Worm (Caenorhabditis elegans) whole organism, L2 larva: ENCODE data around the gene F40F11.3.

ENCODE experiments used
- C34F6.9 ChIP-seq: fragments of 150-350 bp; optimal IDR thresholded peaks from 2 replicates; lab custom pipeline; 2014; ENCODE audit warnings: missing biosample characterization, missing genetic modification characterization
- F13H6.1 ChIP-seq: sonication (generic microtip); optimal IDR thresholded peaks from 2 replicates; lab custom pipeline; 2016; ENCODE audit warnings: missing genetic modification characterization, missing compliant biosample characterization
- R02D3.7 ChIP-seq: fragments of 150-350 bp; optimal IDR thresholded peaks from 2 replicates; lab custom pipeline; 2014; ENCODE audit warnings: missing biosample characterization, missing genetic modification characterization
- ZK546.5 ChIP-seq: sonication (generic microtip); optimal IDR thresholded peaks from 2 replicates; lab custom pipeline; 2017; ENCODE audit warnings: missing biosample characterization, missing genetic modification characterization
- alr-1 ChIP-seq: fragments of 150-350 bp; optimal IDR thresholded peaks from 2 replicates; lab custom pipeline; 2014; ENCODE audit warnings: missing biosample characterization, missing genetic modification characterization
- aly-2 ChIP-seq: fragments of 150-350 bp; optimal IDR thresholded peaks from 2 replicates; lab custom pipeline; 2014; ENCODE audit warnings: missing biosample characterization, missing genetic modification characterization
- ama-1 ChIP-seq: fragments of 150-350 bp; optimal IDR thresholded peaks from 2 replicates; lab custom pipeline; 2018; ENCODE audit warnings: inconsistent platforms
- blmp-1 ChIP-seq: sonication (generic microtip); optimal IDR thresholded peaks from 2 replicates; lab custom pipeline; 2017; ENCODE audit warnings: missing genetic modification characterization, mild to moderate bottlenecking, missing compliant biosample characterization, antibody characterized with exemption, moderate library complexity; ENCODE audit not compliant: insufficient read depth
- ceh-16 ChIP-seq: fragments of 150-350 bp; optimal IDR thresholded peaks from 2 replicates; lab custom pipeline; 2014; ENCODE audit warnings: missing biosample characterization, missing genetic modification characterization
- ceh-82 ChIP-seq: fragments of 150-350 bp; optimal IDR thresholded peaks from 2 replicates; lab custom pipeline; 2014; ENCODE audit warnings: missing biosample characterization, missing genetic modification characterization
- crh-2 ChIP-seq: sonication (generic microtip); optimal IDR thresholded peaks from 2 replicates; lab custom pipeline; 2017; ENCODE audit warnings: missing biosample characterization, missing genetic modification characterization
- dmd-4 ChIP-seq: sonication (generic microtip); optimal IDR thresholded peaks from 2 replicates; lab custom pipeline; 2017; ENCODE audit warnings: missing biosample characterization, missing genetic modification characterization
- egl-27 ChIP-seq: sonication (generic microtip); optimal IDR thresholded peaks from 3 replicates; lab custom pipeline; 2017; ENCODE audit warnings: missing biosample characterization, missing genetic modification reagents, missing genetic modification characterization
- elt-1 ChIP-seq: fragments of 150-350 bp; optimal IDR thresholded peaks from 2 replicates; lab custom pipeline; 2014; ENCODE audit warnings: missing biosample characterization, missing genetic modification characterization
- elt-3 ChIP-seq: sonication (generic microtip); optimal IDR thresholded peaks from 2 replicates; lab custom pipeline; 2017; ENCODE audit warnings: missing biosample characterization, missing genetic modification characterization
- fos-1 ChIP-seq: fragments of 150-350 bp; optimal IDR thresholded peaks from 2 replicates; lab custom pipeline; 2014; ENCODE audit warnings: missing biosample characterization, missing genetic modification characterization
- gmeb-1 ChIP-seq: fragments of 150-350 bp; optimal IDR thresholded peaks from 2 replicates; lab custom pipeline; 2014; ENCODE audit warnings: missing biosample characterization, missing genetic modification characterization
- lin-11 ChIP-seq: fragments of 150-350 bp; sonication (generic microtip); optimal IDR thresholded peaks from 2 replicates; lab custom pipeline; 2014; ENCODE audit warnings: missing biosample characterization, missing genetic modification characterization, inconsistent platforms, mixed read lengths
- lin-13 ChIP-seq: fragments of 150-350 bp; optimal IDR thresholded peaks from 2 replicates; lab custom pipeline; 2014; ENCODE audit warnings: missing biosample characterization, missing genetic modification reagents, missing genetic modification characterization
- lin-39 ChIP-seq: fragments of 150-350 bp; optimal IDR thresholded peaks from 2 replicates; lab custom pipeline; 2014; ENCODE audit warnings: missing biosample characterization, missing genetic modification reagents, missing genetic modification characterization
- mab-5 ChIP-seq: fragments of 150-350 bp; optimal IDR thresholded peaks from 2 replicates; lab custom pipeline; 2014; ENCODE audit warnings: missing biosample characterization, missing genetic modification characterization
- mbf-1 ChIP-seq: sonication (generic microtip); optimal IDR thresholded peaks from 2 replicates; lab custom pipeline; 2017; ENCODE audit warnings: missing biosample characterization, missing genetic modification characterization
- mdl-1 ChIP-seq, 2 experiments: fragments of 150-350 bp in 1 of 2; sonication (generic microtip) in 1 of 2; optimal IDR thresholded peaks; 2 replicates each; lab custom pipeline; 2017; ENCODE audit warnings: missing biosample characterization in 2 of 2, missing genetic modification characterization in 2 of 2
- nhr-10 ChIP-seq: sonication (generic microtip); optimal IDR thresholded peaks from 2 replicates; lab custom pipeline; 2017; ENCODE audit warnings: missing biosample characterization, missing genetic modification characterization
- nhr-11 ChIP-seq: fragments of 150-350 bp; optimal IDR thresholded peaks from 2 replicates; lab custom pipeline; 2014; ENCODE audit warnings: missing biosample characterization, missing genetic modification characterization
- nhr-12 ChIP-seq: fragments of 150-350 bp; optimal IDR thresholded peaks from 2 replicates; lab custom pipeline; 2014; ENCODE audit warnings: missing biosample characterization, missing genetic modification characterization
- nhr-129 ChIP-seq: fragments of 150-350 bp; optimal IDR thresholded peaks from 2 replicates; lab custom pipeline; 2014; ENCODE audit warnings: missing biosample characterization, missing genetic modification characterization
- nhr-21 ChIP-seq: fragments of 150-350 bp; optimal IDR thresholded peaks from 2 replicates; lab custom pipeline; 2014; ENCODE audit warnings: missing biosample characterization, missing genetic modification characterization
- nhr-23 ChIP-seq: fragments of 150-350 bp; optimal IDR thresholded peaks from 2 replicates; lab custom pipeline; 2014; ENCODE audit warnings: missing biosample characterization, missing genetic modification reagents, missing genetic modification characterization
- nhr-237 ChIP-seq: fragments of 150-350 bp; optimal IDR thresholded peaks from 2 replicates; lab custom pipeline; 2014; ENCODE audit warnings: missing biosample characterization, missing genetic modification characterization
- nhr-25 ChIP-seq: fragments of 150-350 bp; sonication (generic microtip); optimal IDR thresholded peaks from 3 replicates; lab custom pipeline; 2014; ENCODE audit warnings: missing biosample characterization, missing genetic modification characterization
- nhr-77 ChIP-seq: fragments of 150-350 bp; optimal IDR thresholded peaks from 2 replicates; lab custom pipeline; 2014; ENCODE audit warnings: missing biosample characterization, missing genetic modification characterization
- peb-1 ChIP-seq: fragments of 150-350 bp; optimal IDR thresholded peaks from 2 replicates; lab custom pipeline; 2014; ENCODE audit warnings: missing biosample characterization, missing genetic modification characterization
- sem-4 ChIP-seq: fragments of 150-350 bp; optimal IDR thresholded peaks from 2 replicates; lab custom pipeline; 2014; ENCODE audit warnings: missing biosample characterization, missing genetic modification reagents, missing genetic modification characterization
- skn-1 ChIP-seq: sonication (generic microtip); optimal IDR thresholded peaks from 2 replicates; lab custom pipeline; 2017; ENCODE audit warnings: missing biosample characterization, missing genetic modification characterization
- sma-3 ChIP-seq: sonication (generic microtip); optimal IDR thresholded peaks from 2 replicates; lab custom pipeline; 2016; ENCODE audit warnings: missing genetic modification reagents, missing genetic modification characterization, missing compliant biosample characterization
- sma-9 ChIP-seq, 2 experiments: fragments of 150-350 bp in 1 of 2; sonication (generic microtip) in 1 of 2; optimal IDR thresholded peaks; 2 replicates each; lab custom pipeline; 2014 to 2016; ENCODE audit warnings: missing genetic modification characterization in 2 of 2, mild to moderate bottlenecking in 1 of 2, missing biosample characterization in 1 of 2, missing compliant biosample characterization in 1 of 2, missing genetic modification reagents in 1 of 2, moderate library complexity in 1 of 2
- snpc-4 ChIP-seq: fragments of 150-350 bp; optimal IDR thresholded peaks from 2 replicates; lab custom pipeline; 2014; ENCODE audit warnings: missing biosample characterization, missing genetic modification characterization
- unc-39 ChIP-seq: fragments of 150-350 bp; optimal IDR thresholded peaks from 2 replicates; lab custom pipeline; 2014; ENCODE audit warnings: missing biosample characterization, missing genetic modification characterization
- unc-55 ChIP-seq: fragments of 150-350 bp; sonication (generic microtip); optimal IDR thresholded peaks from 3 replicates; lab custom pipeline; 2014; ENCODE audit warnings: missing biosample characterization, missing genetic modification reagents, missing genetic modification characterization
- ztf-1 ChIP-seq: fragments of 200-800 bp; sonication (Bioruptor generic); conservative IDR thresholded peaks from 2 replicates; pipeline ENCODE4 v1.3.6; 2022; ENCODE audit warnings: missing genetic modification characterization, missing compliant biosample characterization
- ztf-11 ChIP-seq: sonication (generic microtip); optimal IDR thresholded peaks from 2 replicates; lab custom pipeline; 2017; ENCODE audit warnings: missing biosample characterization, missing genetic modification characterization
- ztf-4 ChIP-seq: fragments of 150-350 bp; optimal IDR thresholded peaks from 2 replicates; lab custom pipeline; 2014; ENCODE audit warnings: missing biosample characterization, missing genetic modification characterization

F40F11.3 gene

DNA sequence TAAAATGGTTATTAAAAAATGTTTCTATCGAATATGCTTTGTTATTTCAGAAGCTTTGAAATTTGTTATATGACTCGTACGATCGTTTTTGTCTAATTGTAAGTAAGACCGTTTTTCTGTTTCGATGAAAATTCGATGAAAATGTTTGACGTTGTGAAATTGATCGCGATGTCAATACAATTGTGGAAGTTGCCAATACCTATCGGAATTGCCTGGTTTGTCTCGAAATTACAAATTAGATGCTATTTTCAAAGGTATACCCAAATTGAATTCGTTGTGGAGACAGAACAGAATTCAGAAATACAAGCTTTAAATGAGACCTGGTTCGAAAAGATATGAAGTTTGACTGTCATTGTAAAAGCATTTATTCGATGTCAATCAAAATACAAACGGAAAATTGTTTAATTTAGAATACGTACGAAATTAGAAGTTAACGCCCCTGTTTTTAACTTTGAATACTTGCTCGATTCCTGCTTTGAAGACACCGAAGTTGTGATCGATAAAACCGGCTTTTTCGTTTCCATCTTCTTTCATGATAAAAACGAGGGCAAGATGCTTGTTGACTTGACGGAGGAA lies 9.6 kb upstream of the F40F11.3 start:
- TF ChIP-seq nhr-129 (tag; lab: Kevin White, UChicago) (no peak), R02D3.7 (tag; lab: Kevin White, UChicago) (no peak), F13H6.1 (tag; lab: Kevin White, UChicago) (no peak), ztf-4 (tag; lab: Kevin White, UChicago) (no peak), dmd-4 (tag; lab: Kevin White, UChicago) (no peak), gmeb-1 (tag; lab: Kevin White, UChicago) (no peak), ztf-1 (GFP tag; lab: Robert Waterston, UW) (no peak), aly-2 (tag; lab: Kevin White, UChicago) (no peak), sma-9 (GFP tag; optimal IDR thresholded peaks at IDR 0.05; lab: Kevin White, UChicago) (no peak), sma-9 (tag; optimal IDR thresholded peaks at IDR 0.05; lab: Kevin White, UChicago) (no peak), nhr-25 (tag; lab: Kevin White, UChicago) (no peak), nhr-23 (tag; lab: Kevin White, UChicago) (no peak)

DNA sequence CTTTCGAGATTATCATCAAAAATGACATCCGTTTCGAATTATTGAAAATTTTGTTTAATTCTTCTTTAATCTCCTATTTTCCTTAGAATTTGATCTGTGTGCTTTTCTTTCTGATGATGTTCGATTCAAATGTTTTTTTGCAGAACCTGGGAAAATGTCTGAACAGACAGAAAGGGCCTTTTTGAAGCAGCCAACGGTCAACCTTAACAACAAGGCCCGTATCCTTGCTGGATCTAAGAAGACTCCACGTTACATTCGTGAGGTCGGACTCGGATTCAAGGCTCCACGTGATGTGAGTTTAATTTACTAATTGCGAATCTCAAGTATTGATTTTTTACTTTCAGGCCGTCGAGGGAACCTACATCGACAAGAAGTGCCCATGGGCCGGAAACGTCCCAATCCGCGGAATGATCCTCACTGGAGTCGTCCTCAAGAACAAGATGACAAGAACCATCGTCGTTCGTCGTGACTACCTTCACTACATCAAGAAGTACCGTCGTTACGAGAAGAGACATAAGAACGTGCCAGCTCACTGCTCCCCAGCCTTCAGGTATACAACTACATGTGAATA lies 8.8 kb upstream of the F40F11.3 start, which contains the start of gene rps-11:
Gene rps-11, plus strand, starts transcription at position 144 of the 571 bp plus-strand sequence.
- TF ChIP-seq nhr-129 (tag; lab: Kevin White, UChicago): no peak
- no peak for TF ChIP-seq nhr-10 (tag; lab: Kevin White, UChicago)
- TF ChIP-seq sem-4: no peak
- no peak for TF ChIP-seq nhr-25 (tag; lab: Kevin White, UChicago)
- TF ChIP-seq mdl-1 (tag; optimal IDR thresholded peaks at IDR 0.05; lab: Kevin White, UChicago): no peak
- no peak for TF ChIP-seq mab-5 (tag; lab: Kevin White, UChicago)
- TF ChIP-seq unc-55 (GFP tag; lab: Kevin White, UChicago): no peak
- TF ChIP-seq elt-3 (tag; lab: Kevin White, UChicago): no peak
- TF ChIP-seq blmp-1: no peak
- TF ChIP-seq crh-2 (tag; lab: Kevin White, UChicago): no peak
- no peak for TF ChIP-seq snpc-4 (tag; lab: Kevin White, UChicago)
- no peak for TF ChIP-seq peb-1

DNA sequence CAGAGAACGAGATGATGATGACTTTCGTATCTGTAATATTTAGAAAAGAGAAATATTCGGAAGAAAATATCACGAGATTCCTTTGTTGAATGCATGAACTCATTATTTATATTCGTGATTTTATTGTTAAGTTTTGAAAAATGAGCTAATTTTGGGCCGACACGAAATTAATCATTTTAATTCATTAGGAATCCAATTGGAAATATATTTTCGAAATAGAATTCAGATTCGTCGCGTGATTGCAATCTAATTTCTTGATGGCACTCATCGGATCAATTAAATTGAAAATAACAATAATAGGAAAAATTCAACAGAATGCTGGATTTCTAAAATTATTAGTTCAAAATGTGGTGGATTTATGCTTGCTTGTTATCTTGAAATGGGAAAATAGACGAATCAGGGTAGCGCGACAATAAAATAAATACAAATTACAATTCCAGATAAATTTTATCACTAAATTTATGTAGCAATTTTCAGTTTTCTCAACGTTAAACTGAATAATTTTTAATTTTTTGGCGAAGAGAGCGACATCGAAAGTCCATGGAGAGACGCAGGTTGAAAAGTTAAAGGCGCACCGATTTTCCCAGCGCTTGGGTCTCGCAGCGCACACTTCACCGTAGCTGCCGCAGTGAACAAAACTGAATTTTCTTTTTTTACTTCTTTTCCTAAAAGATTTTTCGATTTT lies 8.1 kb upstream of the F40F11.3 start:
- TF ChIP-seq aly-2 (tag; lab: Kevin White, UChicago): no peak
- TF ChIP-seq elt-1 (tag; lab: Kevin White, UChicago): no peak
- TF ChIP-seq crh-2 (tag; lab: Kevin White, UChicago): peak; percentile 57
- peak; percentile 79 for TF ChIP-seq C34F6.9 (tag; lab: Kevin White, UChicago)
- TF ChIP-seq gmeb-1 (tag; lab: Kevin White, UChicago): peak; percentile 75
- TF ChIP-seq egl-27 (tag; lab: Kevin White, UChicago): no peak
- no peak for TF ChIP-seq mdl-1 (tag; optimal IDR thresholded peaks at IDR 0.05; lab: Kevin White, UChicago)
- TF ChIP-seq nhr-25 (tag; lab: Kevin White, UChicago): peak; percentile 50
- no peak for TF ChIP-seq nhr-237 (tag; lab: Kevin White, UChicago)
- peak; percentile 32 for TF ChIP-seq ztf-4 (tag; lab: Kevin White, UChicago)
- no peak for TF ChIP-seq mbf-1
- no peak for TF ChIP-seq unc-39
- TF ChIP-seq nhr-12 (tag; lab: Kevin White, UChicago): no peak
- no peak for TF ChIP-seq alr-1 (tag; lab: Kevin White, UChicago)
- no peak for TF ChIP-seq elt-3 (tag; lab: Kevin White, UChicago)
- TF ChIP-seq lin-11 (tag; lab: Kevin White, UChicago): peak; percentile 81
- no peak for TF ChIP-seq ceh-16
- no peak for TF ChIP-seq ztf-11 (tag; lab: Kevin White, UChicago)
- TF ChIP-seq nhr-129 (tag; lab: Kevin White, UChicago): peak; percentile 63
- peak; percentile 23 for TF ChIP-seq fos-1
- no peak for TF ChIP-seq nhr-77 (tag; lab: Kevin White, UChicago)
- TF ChIP-seq F13H6.1 (tag; lab: Kevin White, UChicago): peak; percentile 40
- no peak for TF ChIP-seq ceh-82
- no peak for TF ChIP-seq sem-4
- no peak for TF ChIP-seq nhr-11 (tag; lab: Kevin White, UChicago)
- TF ChIP-seq blmp-1: peak; percentile 26
- peak; percentile 26 for TF ChIP-seq ZK546.5 (tag; lab: Kevin White, UChicago)
- peak; percentile 46 for TF ChIP-seq sma-3 (GFP tag; lab: Kevin White, UChicago)
- peak; percentile 49 for TF ChIP-seq skn-1
- no peak for TF ChIP-seq dmd-4 (tag; lab: Kevin White, UChicago)
- no peak for TF ChIP-seq nhr-10 (tag; lab: Kevin White, UChicago)
- TF ChIP-seq R02D3.7 (tag; lab: Kevin White, UChicago): no peak
- no peak for TF ChIP-seq peb-1
- TF ChIP-seq lin-13 (GFP tag; lab: Kevin White, UChicago): peak; percentile 65
- peak; percentile 4 for TF ChIP-seq nhr-21 (tag; lab: Kevin White, UChicago)
- TF ChIP-seq lin-39 (tag; lab: Kevin White, UChicago): no peak
- TF ChIP-seq snpc-4 (tag; lab: Kevin White, UChicago): no peak
- peak; percentile 51 for TF ChIP-seq sma-9 (GFP tag; optimal IDR thresholded peaks at IDR 0.05; lab: Kevin White, UChicago)
- no peak for TF ChIP-seq sma-9 (tag; optimal IDR thresholded peaks at IDR 0.05; lab: Kevin White, UChicago)
- TF ChIP-seq mab-5 (tag; lab: Kevin White, UChicago): no peak
- peak; percentile 92 for TF ChIP-seq unc-55 (GFP tag; lab: Kevin White, UChicago)
- no peak for TF ChIP-seq nhr-23 (tag; lab: Kevin White, UChicago)
- peak; percentile 39 for TF ChIP-seq ama-1 (lab: Kevin White, UChicago)
- no peak for TF ChIP-seq ztf-1 (GFP tag; lab: Robert Waterston, UW)
